Fruit fly (Drosophila melanogaster) whole organism, embryonic: ENCODE data around the gene Cpr65Av.

ENCODE experiments used
- Atf6 ChIP-seq: fragments of 200-800 bp; sonication (Bioruptor generic); IDR thresholded peaks from 2 replicates; pipeline ENCODE4 v1.3.6; 2022; ENCODE audit warnings: missing biosample characterization, missing genetic modification characterization
- Bteb2 ChIP-seq: fragments of 200-800 bp; sonication (Bioruptor generic); optimal IDR thresholded peaks from 2 replicates; lab custom pipeline; 2016; ENCODE audit warnings: missing biosample characterization, missing genetic modification characterization
- CG10959 ChIP-seq: fragments of 200-800 bp; sonication (Bioruptor generic); IDR thresholded peaks from 2 replicates; pipeline ENCODE4 v1.3.6; 2022; ENCODE audit warnings: missing biosample characterization, missing genetic modification characterization
- CG11696 ChIP-seq: fragments of 200-800 bp; sonication (Bioruptor generic); IDR thresholded peaks from 2 replicates; pipeline ENCODE4 v1.3.6; 2022; ENCODE audit warnings: missing biosample characterization, missing genetic modification characterization
- CG12104 ChIP-seq: fragments of 200-800 bp; sonication (Bioruptor generic); optimal IDR thresholded peaks from 3 replicates; lab custom pipeline; 2016; ENCODE audit warnings: missing biosample characterization, missing genetic modification characterization
- CG13123 ChIP-seq: fragments of 200-800 bp; sonication (Bioruptor generic); optimal IDR thresholded peaks from 2 replicates; lab custom pipeline; 2016; ENCODE audit warnings: missing biosample characterization, missing genetic modification characterization
- CG16813 ChIP-seq: fragments of 200-800 bp; sonication (Bioruptor generic); IDR thresholded peaks from 3 replicates; pipeline ENCODE4 v1.3.6; 2022; ENCODE audit warnings: missing biosample characterization, missing genetic modification characterization; ENCODE audit not compliant: partially characterized antibody
- CG18619 ChIP-seq: fragments of 200-800 bp; sonication (Bioruptor generic); optimal IDR thresholded peaks from 3 replicates; lab custom pipeline; 2017; ENCODE audit warnings: missing biosample characterization, mild to moderate bottlenecking, missing genetic modification characterization
- CG2129 ChIP-seq: fragments of 200-800 bp; sonication (Bioruptor generic); IDR thresholded peaks from 2 replicates; pipeline ENCODE4 v1.3.6; 2022; ENCODE audit warnings: missing biosample characterization, missing genetic modification characterization; ENCODE audit not compliant: partially characterized antibody
- CG2202 ChIP-seq: fragments of 200-800 bp; sonication (Bioruptor generic); optimal IDR thresholded peaks from 2 replicates; lab custom pipeline; 2018; ENCODE audit warnings: missing biosample characterization, mild to moderate bottlenecking, missing genetic modification characterization
- CG3065 ChIP-seq: fragments of 200-800 bp; sonication (Bioruptor generic); optimal IDR thresholded peaks from 2 replicates; lab custom pipeline; 2016; ENCODE audit warnings: missing biosample characterization, missing genetic modification characterization
- CG32767 ChIP-seq: fragments of 200-800 bp; sonication (Bioruptor generic); IDR thresholded peaks from 2 replicates; pipeline ENCODE4 v1.3.6; 2022; ENCODE audit warnings: missing biosample characterization, missing genetic modification characterization
- CG34422 ChIP-seq: fragments of 200-800 bp; sonication (Bioruptor generic); IDR thresholded peaks from 3 replicates; pipeline ENCODE4 v1.3.6; 2022; ENCODE audit warnings: missing biosample characterization, missing genetic modification characterization
- CG8944 ChIP-seq: fragments of 200-800 bp; sonication (Bioruptor generic); optimal IDR thresholded peaks from 3 replicates; lab custom pipeline; 2016; ENCODE audit warnings: missing biosample characterization, missing genetic modification characterization
- CG9215 ChIP-seq: fragments of 200-800 bp; sonication (Bioruptor generic); IDR thresholded peaks from 2 replicates; pipeline ENCODE4 v1.3.6; 2022; ENCODE audit warnings: missing biosample characterization, missing genetic modification characterization
- CG9932 ChIP-seq: fragments of 200-800 bp; sonication (Bioruptor generic); IDR thresholded peaks from 2 replicates; pipeline ENCODE4 v1.3.6; 2022; ENCODE audit warnings: missing biosample characterization, missing genetic modification characterization
- CoRest ChIP-seq: fragments of 200-800 bp; sonication (Bioruptor generic); optimal IDR thresholded peaks from 3 replicates; lab custom pipeline; 2018; ENCODE audit warnings: missing biosample characterization, mild to moderate bottlenecking, missing genetic modification characterization, moderate library complexity
- E2f1 ChIP-seq: fragments of 200-800 bp; sonication (Bioruptor generic); IDR thresholded peaks from 2 replicates; pipeline ENCODE4 v1.3.6; 2022; ENCODE audit warnings: missing biosample characterization, missing genetic modification characterization
- ERR ChIP-seq: fragments of 200-800 bp; sonication (Bioruptor generic); optimal IDR thresholded peaks from 2 replicates; lab custom pipeline; 2016; ENCODE audit warnings: missing biosample characterization, missing genetic modification characterization
- H2.0 ChIP-seq: fragments of 200-800 bp; sonication (Bioruptor generic); IDR thresholded peaks from 2 replicates; pipeline ENCODE4 v1.3.6; 2022; ENCODE audit warnings: missing biosample characterization, missing genetic modification characterization
- Hr51 ChIP-seq, 2 experiments: fragments of 200-800 bp; sonication (Bioruptor generic); optimal IDR thresholded peaks; 2 replicates in 1 of 2; 3 replicates in 1 of 2; lab custom pipeline; 2016 to 2018; ENCODE audit warnings: missing biosample characterization in 2 of 2, missing genetic modification characterization in 2 of 2, mild to moderate bottlenecking in 1 of 2, moderate library complexity in 1 of 2
- NC2α ChIP-seq: fragments of 200-800 bp; sonication (Bioruptor generic); optimal IDR thresholded peaks from 2 replicates; lab custom pipeline; 2016; ENCODE audit warnings: missing biosample characterization, missing genetic modification characterization
- Opbp ChIP-seq: fragments of 200-800 bp; sonication (Bioruptor generic); IDR thresholded peaks from 3 replicates; pipeline ENCODE4 v1.3.6; 2022; ENCODE audit warnings: missing biosample characterization, missing genetic modification characterization; ENCODE audit not compliant: partially characterized antibody
- Sry-β ChIP-seq: fragments of 200-800 bp; sonication (Bioruptor generic); optimal IDR thresholded peaks from 2 replicates; lab custom pipeline; 2018; ENCODE audit warnings: missing biosample characterization, mild to moderate bottlenecking, missing genetic modification characterization, moderate library complexity
- Tbp ChIP-seq: fragments of >200 bp; optimal IDR thresholded peaks from 2 replicates; lab custom pipeline; 2018; ENCODE audit warnings: missing biosample characterization, missing genetic modification characterization
- ara ChIP-seq: fragments of 200-800 bp; sonication (Bioruptor generic); IDR thresholded peaks from 2 replicates; pipeline ENCODE4 v1.3.6; 2022; ENCODE audit warnings: missing biosample characterization, missing genetic modification characterization
- ash1 ChIP-seq: fragments of 200-800 bp; sonication (Bioruptor generic); optimal IDR thresholded peaks from 2 replicates; lab custom pipeline; 2018; ENCODE audit warnings: missing biosample characterization, mild to moderate bottlenecking, missing genetic modification characterization
- bcd ChIP-seq: fragments of 200-800 bp; sonication (Bioruptor generic); optimal IDR thresholded peaks from 2 replicates; lab custom pipeline; 2017; ENCODE audit warnings: missing biosample characterization, mild to moderate bottlenecking, missing genetic modification characterization
- bigmax ChIP-seq: fragments of 200-800 bp; sonication (Bioruptor generic); optimal IDR thresholded peaks from 2 replicates; lab custom pipeline; 2018; ENCODE audit warnings: missing biosample characterization, mild to moderate bottlenecking, missing genetic modification characterization
- chif ChIP-seq, 2 experiments: fragments of 200-800 bp; sonication (Bioruptor generic); optimal IDR thresholded peaks; 3 replicates each; lab custom pipeline; 2016; ENCODE audit warnings: missing biosample characterization in 2 of 2, missing genetic modification characterization in 2 of 2
- chinmo ChIP-seq: fragments of 200-800 bp; sonication (Bioruptor generic); IDR thresholded peaks from 4 replicates; pipeline ENCODE4 v1.3.6; 2022; ENCODE audit warnings: missing biosample characterization, missing genetic modification characterization; ENCODE audit not compliant: partially characterized antibody
- corto ChIP-seq: fragments of 200-800 bp; sonication (Bioruptor generic); optimal IDR thresholded peaks from 2 replicates; lab custom pipeline; 2016; ENCODE audit warnings: missing biosample characterization, mild to moderate bottlenecking, missing genetic modification characterization, moderate library complexity
- crol ChIP-seq: fragments of 200-800 bp; sonication (Bioruptor generic); IDR thresholded peaks from 2 replicates; pipeline ENCODE4 v1.3.6; 2022; ENCODE audit warnings: missing biosample characterization, missing genetic modification characterization
- en ChIP-seq: fragments of 200-800 bp; sonication (Bioruptor generic); optimal IDR thresholded peaks from 2 replicates; lab custom pipeline; 2016; ENCODE audit warnings: missing biosample characterization, missing genetic modification characterization
- fd64A ChIP-seq: fragments of 200-800 bp; sonication (Bioruptor generic); optimal IDR thresholded peaks from 3 replicates; lab custom pipeline; 2018; ENCODE audit warnings: missing biosample characterization, mild to moderate bottlenecking, missing genetic modification characterization
- gcm ChIP-seq: fragments of 200-800 bp; sonication (Bioruptor generic); optimal IDR thresholded peaks from 2 replicates; lab custom pipeline; 2019; ENCODE audit warnings: missing biosample characterization, mild to moderate bottlenecking, missing genetic modification characterization, moderate library complexity
- ham ChIP-seq: fragments of 200-800 bp; sonication (Bioruptor generic); IDR thresholded peaks from 2 replicates; pipeline ENCODE4 v1.3.6; 2022; ENCODE audit warnings: missing biosample characterization, missing genetic modification characterization
- hb ChIP-seq: fragments of 200-800 bp; sonication (Bioruptor generic); IDR thresholded peaks from 3 replicates; pipeline ENCODE4 v1.3.6; 2022; ENCODE audit warnings: missing biosample characterization, missing genetic modification characterization; ENCODE audit not compliant: partially characterized antibody
- knrl ChIP-seq: fragments of 200-800 bp; sonication (Bioruptor generic); IDR thresholded peaks from 3 replicates; pipeline ENCODE4 v1.3.6; 2022; ENCODE audit warnings: missing biosample characterization, missing genetic modification characterization; ENCODE audit not compliant: partially characterized antibody
- lola ChIP-seq, 3 experiments: fragments of >200 bp in 2 of 3; fragments of 200-800 bp in 1 of 3; sonication (Bioruptor generic) in 1 of 3; optimal IDR thresholded peaks; 2 replicates each; lab custom pipeline; 2017 to 2019; ENCODE audit warnings: missing biosample characterization in 3 of 3, missing genetic modification characterization in 3 of 3, mild to moderate bottlenecking in 1 of 3, moderate library complexity in 1 of 3
- lov ChIP-seq, 2 experiments: fragments of 200-800 bp in 1 of 2; fragments of >200 bp in 1 of 2; sonication (Bioruptor generic) in 1 of 2; IDR thresholded peaks in 1 of 2; optimal IDR thresholded peaks in 1 of 2; 2 replicates in 1 of 2; 3 replicates in 1 of 2; pipeline versions ENCODE4 v1.3.6 to Lab custom; 2017 to 2022; ENCODE audit warnings: missing biosample characterization in 1 of 2, missing genetic modification characterization in 1 of 2
- mam ChIP-seq: fragments of 200-800 bp; sonication (Bioruptor generic); optimal IDR thresholded peaks from 3 replicates; lab custom pipeline; 2016; ENCODE audit warnings: missing biosample characterization, missing genetic modification characterization
- pros ChIP-seq: fragments of 200-800 bp; sonication (Bioruptor generic); optimal IDR thresholded peaks from 3 replicates; lab custom pipeline; 2019; ENCODE audit warnings: missing biosample characterization, mild to moderate bottlenecking, missing genetic modification characterization, moderate library complexity
- pzg ChIP-seq: fragments of 200-800 bp; sonication (Bioruptor generic); optimal IDR thresholded peaks from 3 replicates; lab custom pipeline; 2018; ENCODE audit warnings: missing biosample characterization, mild to moderate bottlenecking, missing genetic modification characterization, moderate library complexity
- ranshi ChIP-seq: fragments of 200-800 bp; sonication (Bioruptor generic); IDR thresholded peaks from 2 replicates; pipeline ENCODE4 v1.3.6; 2022; ENCODE audit warnings: missing biosample characterization, missing genetic modification characterization
- repo ChIP-seq: fragments of 200-800 bp; sonication (Bioruptor generic); optimal IDR thresholded peaks from 2 replicates; lab custom pipeline; 2016; ENCODE audit warnings: missing biosample characterization, missing genetic modification characterization
- sens ChIP-seq: fragments of 200-800 bp; sonication (Bioruptor generic); peaks from one replicate; lab custom pipeline; 2016; ENCODE audit warnings: missing biosample characterization, missing genetic modification characterization
- stwl ChIP-seq: fragments of 200-800 bp; sonication (Bioruptor generic); optimal IDR thresholded peaks from 3 replicates; lab custom pipeline; 2018; ENCODE audit warnings: missing biosample characterization, mild to moderate bottlenecking, missing genetic modification characterization, moderate library complexity
- zfh1 ChIP-seq: fragments of 200-800 bp; sonication (Bioruptor generic); IDR thresholded peaks from 3 replicates; pipeline ENCODE4 v1.3.6; 2022; ENCODE audit warnings: missing biosample characterization, missing genetic modification characterization

Cpr65Av gene

DNA sequence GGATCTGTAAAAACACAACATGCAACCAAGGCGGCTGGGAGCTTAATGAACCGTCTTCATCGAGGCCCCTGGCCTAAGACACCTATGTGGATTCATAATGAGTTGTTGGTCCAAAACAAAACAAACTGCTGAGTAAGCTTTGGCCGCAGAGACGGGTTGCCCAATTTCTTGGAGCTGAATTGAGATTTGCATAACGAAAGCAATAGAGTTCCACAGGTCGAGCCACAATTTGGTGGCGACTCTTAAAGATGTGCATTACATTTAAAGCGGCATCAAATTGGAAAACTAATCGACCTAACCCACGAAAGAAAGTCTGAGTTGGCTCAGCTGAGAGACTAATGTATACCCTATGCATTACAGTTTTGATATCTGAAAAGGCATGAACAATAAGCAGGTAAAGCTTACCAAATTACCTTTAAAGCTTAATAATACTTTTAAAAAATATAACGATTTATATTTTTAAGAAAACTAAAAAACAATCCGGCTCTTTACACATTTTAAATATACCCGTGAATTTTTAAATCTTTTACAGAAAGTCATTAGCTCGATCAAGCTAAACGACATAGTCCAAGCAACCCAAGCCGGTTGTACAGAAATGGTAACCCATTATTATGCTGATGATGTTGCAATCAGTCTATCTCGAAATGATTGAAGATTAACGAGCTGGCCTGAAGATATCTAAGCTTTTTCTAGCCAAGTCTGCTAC lies 17.7 kb upstream of the Cpr65Av start, which contains the start of gene CG13297 (continued):
- peak; percentile 69 for TF ChIP-seq CoRest (tag; lab: Kevin White, UChicago)
- no peak for TF ChIP-seq ara (GFP tag; lab: Robert Waterston, UW)
- no peak for TF ChIP-seq CG13123 (GFP tag; lab: Kevin White, UChicago)
- no peak for TF ChIP-seq CG2202
- TF ChIP-seq ERR (GFP tag; lab: Kevin White, UChicago) = no peak
- no peak for TF ChIP-seq knrl (GFP tag; lab: Robert Waterston, UW)
- no peak for TF ChIP-seq en (GFP tag; lab: Kevin White, UChicago)
- peak; percentile 21; the same call in 1 of the 2 replicates for TF ChIP-seq ranshi (GFP tag; lab: Robert Waterston, UW)
- no peak for TF ChIP-seq CG34422 (GFP tag; lab: Robert Waterston, UW)
- no peak for TF ChIP-seq Atf6 (GFP tag; lab: Robert Waterston, UW)
- no peak for TF ChIP-seq bigmax
- no peak for TF ChIP-seq chinmo
- no peak for TF ChIP-seq mam (GFP tag; lab: Kevin White, UChicago)
- TF ChIP-seq crol (GFP tag; lab: Robert Waterston, UW) = no peak
- TF ChIP-seq lola (GFP tag; optimal IDR thresholded peaks at IDR 0.05; lab: Kevin White, UChicago) = no peak
- TF ChIP-seq Opbp = no peak
- no peak for TF ChIP-seq CG18619
- no peak for TF ChIP-seq corto (GFP tag; lab: Kevin White, UChicago)
- TF ChIP-seq CG2129 (GFP tag; lab: Robert Waterston, UW) = no peak
- no peak for TF ChIP-seq ash1 (GFP tag; lab: Kevin White, UChicago)
- no peak for TF ChIP-seq Bteb2
- no peak for TF ChIP-seq Tbp (GFP tag; lab: Kevin White, UChicago)
- no peak for TF ChIP-seq Sry-β
- TF ChIP-seq CG16813 (GFP tag; lab: Robert Waterston, UW) = no peak
- TF ChIP-seq CG32767 (GFP tag; lab: Robert Waterston, UW) = peak; percentile 69; the same call in 1 of the 2 replicates
- TF ChIP-seq CG8944 (GFP tag; lab: Kevin White, UChicago) = no peak
- no peak for TF ChIP-seq NC2α (GFP tag; lab: Kevin White, UChicago)
- no peak for TF ChIP-seq pzg (GFP tag; lab: Kevin White, UChicago)
- TF ChIP-seq CG10959 (GFP tag; lab: Robert Waterston, UW) = no peak
- TF ChIP-seq CG9215 = 0 out of 2 replicates have a peak, but pooled peaks have one; percentile 8
- TF ChIP-seq ham = no peak
- TF ChIP-seq gcm (GFP tag; lab: Kevin White, UChicago) = peak; percentile 32
- TF ChIP-seq pros (GFP tag; lab: Kevin White, UChicago) = peak; percentile 86
- TF ChIP-seq H2.0 (GFP tag; lab: Robert Waterston, UW) = no peak
- TF ChIP-seq stwl (tag; lab: Kevin White, UChicago) = no peak
- no peak for TF ChIP-seq hb (GFP tag; lab: Robert Waterston, UW)
- TF ChIP-seq lov (optimal IDR thresholded peaks at IDR 0.05; lab: Kevin White, UChicago) = no peak
- TF ChIP-seq lov (GFP tag; IDR thresholded peaks at IDR 0.05; lab: Robert Waterston, UW) = no peak
- TF ChIP-seq CG9932 (GFP tag; lab: Robert Waterston, UW) = no peak
- TF ChIP-seq bcd (GFP tag; lab: Kevin White, UChicago) = peak; percentile 41
- no peak for TF ChIP-seq fd64A (GFP tag; lab: Kevin White, UChicago)
- TF ChIP-seq CG12104 (GFP tag; lab: Kevin White, UChicago) = peak; percentile 27
- 0 out of 3 replicates have a peak, but pooled peaks have one; percentile 32 for TF ChIP-seq zfh1
- peak in 1 of 2 experiments; percentile 84 for TF ChIP-seq Hr51 (GFP tag; optimal IDR thresholded peaks at IDR 0.05; lab: Kevin White, UChicago)
- TF ChIP-seq CG3065 = no peak
- TF ChIP-seq sens = peak; percentile 76
- peak in 1 of 2 experiments; percentile 8 for TF ChIP-seq chif (GFP tag; optimal IDR thresholded peaks at IDR 0.05; lab: Kevin White, UChicago)
- TF ChIP-seq CG11696 (GFP tag; lab: Robert Waterston, UW) = no peak
- no peak for TF ChIP-seq repo (GFP tag; lab: Kevin White, UChicago)
- TF ChIP-seq E2f1 = peak; percentile 44; the same call in 1 of the 2 replicates
